Worm (Caenorhabditis elegans): ENCODE data around the gene ZK673.1.
A peak's percentile ranks its signal among the peaks of the same experiment; 100 is the strongest.

Gene ZK673.1

DNA sequence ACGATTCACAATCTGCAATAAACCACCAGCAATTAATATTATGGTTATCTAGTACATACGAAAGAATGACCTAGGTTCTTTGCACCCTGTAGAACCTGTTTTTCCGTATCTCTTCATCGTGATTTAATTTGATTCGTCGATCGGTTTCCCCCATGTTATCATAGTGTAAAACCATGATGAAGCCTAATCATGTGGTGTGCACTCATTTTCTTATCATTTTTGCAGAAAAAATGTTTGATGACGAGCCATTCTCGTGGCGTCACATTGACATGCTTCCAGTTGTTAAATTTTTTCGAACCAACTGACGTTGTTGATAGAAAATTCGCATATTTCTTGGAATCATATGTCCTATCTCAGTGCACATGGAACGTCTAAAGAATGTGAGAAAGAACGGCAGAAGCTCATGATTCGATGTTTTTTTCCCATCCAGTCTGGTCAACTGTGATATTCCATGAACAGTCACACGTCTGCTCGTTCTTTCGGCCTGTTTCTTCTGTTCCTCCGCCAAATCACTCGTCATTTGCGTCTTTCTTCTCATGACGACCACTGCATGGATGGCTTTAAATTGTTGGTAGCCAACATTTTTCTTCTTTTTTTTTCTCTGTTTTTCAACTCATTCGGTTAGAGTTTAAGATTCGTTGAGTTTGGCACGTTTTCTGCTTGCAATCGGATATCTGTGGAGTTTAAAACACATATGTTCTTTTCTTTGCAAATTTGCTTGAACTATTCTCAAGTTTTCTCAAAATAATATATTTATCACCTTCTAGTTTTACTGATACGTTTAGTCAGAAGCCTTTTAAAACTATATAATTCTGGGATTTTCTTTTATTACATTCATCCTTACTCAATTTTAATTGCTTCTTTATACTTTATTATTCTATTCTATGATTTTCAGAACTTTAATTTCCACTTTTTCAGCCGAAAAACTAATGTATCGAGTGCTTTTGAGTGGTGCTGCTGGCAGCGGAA lies 4.7 kb downstream of the ZK673.1 start, which contains the start of gene ZK673.2 (continued):
- TF ChIP-seq fkh-8 (tag; optimal IDR thresholded peaks at IDR 0.05) (peak; percentile 29), lir-3 (tag; optimal IDR thresholded peaks at IDR 0.05; ENCODE audit: poor library complexity) (no peak), lsy-2 (tag; optimal IDR thresholded peaks at IDR 0.05) (peak in 1 of 2 experiments; percentile 53), C34B4.2 (tag; optimal IDR thresholded peaks at IDR 0.05) (peak; percentile 3), fkh-10 (GFP tag; optimal IDR thresholded peaks at IDR 0.05) (no peak), unc-86 (tag; optimal IDR thresholded peaks at IDR 0.05) (no peak), ceh-82 (tag; optimal IDR thresholded peaks at IDR 0.05) (no peak), nhr-76 (tag; optimal IDR thresholded peaks at IDR 0.05) (no peak), elt-3 (tag; optimal IDR thresholded peaks at IDR 0.05) (peak in 4 of 6 experiments; percentile 22 to 92 (median 51)), egl-27 (tag; optimal IDR thresholded peaks at IDR 0.05) (no peak), nhr-19 (GFP tag; conservative IDR thresholded peaks at IDR 0.05) (peak; percentile 45; the same call in 1 of the 2 replicates), C16A3.4 (tag; optimal IDR thresholded peaks at IDR 0.05) (no peak), nhr-28 (tag; optimal IDR thresholded peaks at IDR 0.05) (no peak), nhr-11 (tag; optimal IDR thresholded peaks at IDR 0.05) (peak; percentile 32), F16B12.6 (tag; optimal IDR thresholded peaks at IDR 0.05) (no peak), lin-14 (GFP tag; optimal IDR thresholded peaks at IDR 0.05) (peak; percentile 64), vab-15 (tag; optimal IDR thresholded peaks at IDR 0.05) (peak; percentile 1), sox-4 (tag; optimal IDR thresholded peaks at IDR 0.05) (no peak), nhr-237 (tag; optimal IDR thresholded peaks at IDR 0.05) (no peak), lin-15B (tag; optimal IDR thresholded peaks at IDR 0.05) (no peak), dpl-1 (GFP tag; optimal IDR thresholded peaks at IDR 0.05) (no peak), efl-3 (GFP tag; optimal IDR thresholded peaks at IDR 0.05) (no peak), zag-1 (tag; optimal IDR thresholded peaks at IDR 0.05) (no peak), ztf-11 (tag; optimal IDR thresholded peaks at IDR 0.05) (no peak), alr-1 (tag; optimal IDR thresholded peaks at IDR 0.05; ENCODE audit: borderline replicate concordance) (no peak), pqm-1 (tag; optimal IDR thresholded peaks at IDR 0.05) (no peak), irx-1 (tag; optimal IDR thresholded peaks at IDR 0.05) (no peak), aly-2 (tag; optimal IDR thresholded peaks at IDR 0.05) (no peak), aha-1 (tag; optimal IDR thresholded peaks at IDR 0.05) (no peak), egl-13 (tag; optimal IDR thresholded peaks at IDR 0.05) (no peak), sup-37 (GFP tag; optimal IDR thresholded peaks at IDR 0.05) (no peak), unc-130 (tag; optimal IDR thresholded peaks at IDR 0.05) (no peak), jun-1 (tag; optimal IDR thresholded peaks at IDR 0.05) (no peak), sptf-1 (tag; optimal IDR thresholded peaks at IDR 0.05) (no peak), nhr-77 (tag; optimal IDR thresholded peaks at IDR 0.05) (no peak)

DNA sequence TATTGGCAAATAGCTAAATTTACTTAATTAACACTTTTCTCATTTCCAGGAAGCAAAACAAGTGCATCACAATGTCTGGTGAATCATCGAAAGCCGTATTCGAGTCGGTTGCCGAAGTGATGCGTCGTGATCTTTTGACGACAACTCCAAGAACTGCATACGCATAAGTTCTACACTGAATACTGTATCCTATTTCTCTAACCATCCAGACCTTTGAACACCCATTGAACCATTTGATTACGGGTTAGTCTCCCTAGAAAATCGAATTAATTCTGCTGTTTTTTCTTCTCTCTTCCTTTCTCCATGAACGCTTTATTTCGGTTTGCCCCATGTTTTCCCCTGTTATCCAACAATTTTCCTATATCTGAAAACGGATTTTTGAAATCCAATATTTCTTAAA lies 6.8 kb downstream of the ZK673.1 start, which contains the start of gene lin-56:
Gene lin-56 (plus strand): TSS at position 301 of the 400 bp plus-strand sequence.
- no peak for TF ChIP-seq swsn-7 (tag; optimal IDR thresholded peaks at IDR 0.05)
- TF ChIP-seq hpl-2 (GFP tag; optimal IDR thresholded peaks at IDR 0.05), result no peak
- TF ChIP-seq mef-2 (tag; optimal IDR thresholded peaks at IDR 0.05), result no peak
- no peak for TF ChIP-seq egl-13 (tag; optimal IDR thresholded peaks at IDR 0.05)
- TF ChIP-seq unc-30 (tag; optimal IDR thresholded peaks at IDR 0.05), result no peak
- TF ChIP-seq nhr-19 (GFP tag; conservative IDR thresholded peaks at IDR 0.05), result no peak
- no peak for TF ChIP-seq C34B4.2 (tag; optimal IDR thresholded peaks at IDR 0.05)
- TF ChIP-seq ceh-82 (tag; optimal IDR thresholded peaks at IDR 0.05), result no peak
- no peak for TF ChIP-seq pax-3 (tag; optimal IDR thresholded peaks at IDR 0.05)
- TF ChIP-seq grh-1 (GFP tag; IDR thresholded peaks at IDR 0.05), result no peak
- no peak for TF ChIP-seq nhr-77 (tag; optimal IDR thresholded peaks at IDR 0.05)

Data from whole organism, L1 larva.